Fruit fly (Drosophila melanogaster) whole organism, embryonic: ENCODE data around the gene Lmpt.

Experiments used
- Adf1 ChIP-seq: fragments of 200-800 bp; sonication (Bioruptor generic); IDR thresholded peaks from 2 replicates; pipeline ENCODE4 v1.3.6; 2022; ENCODE audit warnings: missing biosample characterization, missing genetic modification characterization
- B-H2 ChIP-seq: fragments of 200-800 bp; sonication (Bioruptor generic); optimal IDR thresholded peaks from 2 replicates; lab custom pipeline; 2018; ENCODE audit warnings: missing biosample characterization, mild to moderate bottlenecking, missing genetic modification characterization
- CG10543 ChIP-seq: fragments of 200-800 bp; sonication (Bioruptor generic); optimal IDR thresholded peaks from 3 replicates; lab custom pipeline; 2017; ENCODE audit warnings: missing biosample characterization, mild to moderate bottlenecking, missing genetic modification characterization, moderate library complexity
- CG11247 ChIP-seq: fragments of 200-800 bp; sonication (Bioruptor generic); IDR thresholded peaks from 2 replicates; pipeline ENCODE4 v1.3.6; 2022; ENCODE audit warnings: missing biosample characterization, missing genetic modification characterization
- CG11504 ChIP-seq: fragments of 200-800 bp; sonication (Bioruptor generic); optimal IDR thresholded peaks from 3 replicates; lab custom pipeline; 2019; ENCODE audit warnings: missing biosample characterization, mild to moderate bottlenecking, missing genetic modification characterization, moderate library complexity
- CG12391 ChIP-seq: fragments of 200-800 bp; sonication (Bioruptor generic); optimal IDR thresholded peaks from 3 replicates; lab custom pipeline; 2018; ENCODE audit warnings: missing biosample characterization, mild to moderate bottlenecking, missing genetic modification characterization, moderate library complexity
- CG15269 ChIP-seq: fragments of 200-800 bp; sonication (Bioruptor generic); optimal IDR thresholded peaks from 2 replicates; lab custom pipeline; 2018; ENCODE audit warnings: missing biosample characterization, mild to moderate bottlenecking, missing genetic modification characterization, moderate library complexity
- CG17361 ChIP-seq: fragments of 200-800 bp; sonication (Bioruptor generic); IDR thresholded peaks from 3 replicates; pipeline ENCODE4 v1.3.6; 2022; ENCODE audit warnings: missing biosample characterization, missing genetic modification characterization
- CG17912 ChIP-seq: fragments of 200-800 bp; sonication (Bioruptor generic); optimal IDR thresholded peaks from 2 replicates; lab custom pipeline; 2018; ENCODE audit warnings: missing biosample characterization, mild to moderate bottlenecking, missing genetic modification characterization
- CG2678 ChIP-seq: fragments of 200-800 bp; sonication (Bioruptor generic); optimal IDR thresholded peaks from 3 replicates; lab custom pipeline; 2019; ENCODE audit warnings: missing biosample characterization, mild to moderate bottlenecking, missing genetic modification characterization, moderate library complexity
- CG31224 ChIP-seq: fragments of 200-800 bp; sonication (Bioruptor generic); IDR thresholded peaks from 2 replicates; pipeline ENCODE4 v1.3.6; 2022; ENCODE audit warnings: missing biosample characterization, missing genetic modification characterization
- CG3838 ChIP-seq: fragments of 200-800 bp; sonication (Bioruptor generic); optimal IDR thresholded peaks from 3 replicates; lab custom pipeline; 2016; ENCODE audit warnings: missing biosample characterization, missing genetic modification characterization
- CG3847 ChIP-seq: fragments of 200-800 bp; sonication (Bioruptor generic); IDR thresholded peaks from 2 replicates; pipeline ENCODE4 v1.3.6; 2022; ENCODE audit warnings: missing biosample characterization, missing genetic modification characterization
- CG9437 ChIP-seq: fragments of 200-800 bp; sonication (Bioruptor generic); optimal IDR thresholded peaks from 2 replicates; lab custom pipeline; 2018; ENCODE audit warnings: missing biosample characterization, mild to moderate bottlenecking, missing genetic modification characterization
- CG9817 ChIP-seq: fragments of 200-800 bp; sonication (Bioruptor generic); optimal IDR thresholded peaks from 2 replicates; lab custom pipeline; 2018; ENCODE audit warnings: missing biosample characterization, mild to moderate bottlenecking, missing genetic modification characterization, moderate library complexity
- CHES-1-like ChIP-seq: fragments of 200-800 bp; sonication (Bioruptor generic); optimal IDR thresholded peaks from 2 replicates; lab custom pipeline; 2016; ENCODE audit warnings: missing biosample characterization, missing genetic modification characterization
- CoRest ChIP-seq: fragments of 200-800 bp; sonication (Bioruptor generic); optimal IDR thresholded peaks from 3 replicates; lab custom pipeline; 2018; ENCODE audit warnings: missing biosample characterization, mild to moderate bottlenecking, missing genetic modification characterization, moderate library complexity
- D19B ChIP-seq: fragments of 200-800 bp; sonication (Bioruptor generic); optimal IDR thresholded peaks from 2 replicates; lab custom pipeline; 2017; ENCODE audit warnings: missing biosample characterization, mild to moderate bottlenecking, missing genetic modification characterization
- Dek ChIP-seq: fragments of 200-800 bp; sonication (Bioruptor generic); optimal IDR thresholded peaks from 3 replicates; lab custom pipeline; 2019; ENCODE audit warnings: missing biosample characterization, mild to moderate bottlenecking, missing genetic modification characterization, moderate library complexity
- Dll ChIP-seq: fragments of 200-800 bp; sonication (Bioruptor generic); IDR thresholded peaks from 4 replicates; pipeline ENCODE4 v1.3.6; 2022; ENCODE audit warnings: missing biosample characterization, missing genetic modification characterization; ENCODE audit not compliant: partially characterized antibody
- Jarid2 ChIP-seq: fragments of 200-800 bp; sonication (Bioruptor generic); optimal IDR thresholded peaks from 3 replicates; lab custom pipeline; 2017; ENCODE audit warnings: mild to moderate bottlenecking, missing biosample characterization, missing genetic modification reagents, missing genetic modification characterization
- Kr ChIP-seq: fragments of 200-800 bp; sonication (Bioruptor generic); optimal IDR thresholded peaks from 2 replicates; lab custom pipeline; 2017; ENCODE audit warnings: missing biosample characterization, mild to moderate bottlenecking, missing genetic modification characterization
- Med ChIP-seq: fragments of 200-800 bp; sonication (Bioruptor generic); peaks from one replicate; lab custom pipeline; 2016; ENCODE audit warnings: missing biosample characterization, missing genetic modification characterization, mild to moderate bottlenecking, inconsistent platforms, moderate library complexity
- Nf-YA ChIP-seq: fragments of 200-800 bp; sonication (Bioruptor generic); IDR thresholded peaks from 2 replicates; pipeline ENCODE4 v1.3.6; 2022; ENCODE audit warnings: missing biosample characterization, missing genetic modification characterization
- Nf-YC ChIP-seq: fragments of 200-800 bp; optimal IDR thresholded peaks from 3 replicates; lab custom pipeline; 2019; ENCODE audit warnings: missing biosample characterization, mild to moderate bottlenecking, missing genetic modification characterization, moderate library complexity
- Oli ChIP-seq: fragments of 200-800 bp; sonication (Bioruptor generic); optimal IDR thresholded peaks from 2 replicates; lab custom pipeline; 2018; ENCODE audit warnings: missing biosample characterization, mild to moderate bottlenecking, missing genetic modification characterization, moderate library complexity
- PHDP ChIP-seq: fragments of 200-800 bp; sonication (Bioruptor generic); optimal IDR thresholded peaks from 3 replicates; lab custom pipeline; 2018; ENCODE audit warnings: missing biosample characterization, mild to moderate bottlenecking, missing genetic modification characterization, moderate library complexity
- Pdp1 ChIP-seq, 2 experiments: fragments of 200-800 bp; sonication (Bioruptor generic); optimal IDR thresholded peaks; 3 replicates each; lab custom pipeline; 2016; ENCODE audit warnings: missing biosample characterization in 2 of 2, missing genetic modification characterization in 2 of 2, mild to moderate bottlenecking in 1 of 2, moderate library complexity in 1 of 2
- Rfx ChIP-seq: fragments of 200-800 bp; sonication (Bioruptor generic); IDR thresholded peaks from 2 replicates; pipeline ENCODE4 v1.3.6; 2022; ENCODE audit warnings: missing biosample characterization, missing genetic modification characterization
- Sin3A ChIP-seq: fragments of >200 bp; optimal IDR thresholded peaks from 2 replicates; lab custom pipeline; 2018
- Sox102F ChIP-seq: fragments of 200-800 bp; sonication (Bioruptor generic); optimal IDR thresholded peaks from 2 replicates; lab custom pipeline; 2018; ENCODE audit warnings: missing biosample characterization, mild to moderate bottlenecking, missing genetic modification characterization, moderate library complexity
- Vsx1 ChIP-seq: fragments of 200-800 bp; sonication (Bioruptor generic); optimal IDR thresholded peaks from 2 replicates; lab custom pipeline; 2017; ENCODE audit warnings: missing biosample characterization, mild to moderate bottlenecking, missing genetic modification characterization, missing genetic modification reagents
- YL-1 ChIP-seq: fragments of 200-800 bp; sonication (Bioruptor generic); optimal IDR thresholded peaks from 3 replicates; lab custom pipeline; 2017; ENCODE audit warnings: missing biosample characterization, mild to moderate bottlenecking, missing genetic modification characterization
- abd-A ChIP-seq: fragments of 200-800 bp; sonication (Bioruptor generic); optimal IDR thresholded peaks from 3 replicates; lab custom pipeline; 2019; ENCODE audit warnings: missing biosample characterization, mild to moderate bottlenecking, missing genetic modification characterization, moderate library complexity
- ash1 ChIP-seq: fragments of 200-800 bp; sonication (Bioruptor generic); optimal IDR thresholded peaks from 2 replicates; lab custom pipeline; 2018; ENCODE audit warnings: missing biosample characterization, mild to moderate bottlenecking, missing genetic modification characterization
- cas ChIP-seq: fragments of 200-800 bp; sonication (Bioruptor generic); IDR thresholded peaks from 2 replicates; pipeline ENCODE4 v1.3.6; 2022; ENCODE audit warnings: missing biosample characterization, missing genetic modification characterization
- caup ChIP-seq: fragments of 200-800 bp; sonication (Bioruptor generic); optimal IDR thresholded peaks from 3 replicates; lab custom pipeline; 2017; ENCODE audit warnings: missing biosample characterization, mild to moderate bottlenecking, missing genetic modification characterization, moderate library complexity; ENCODE audit not compliant: severe bottlenecking
- cg ChIP-seq: fragments of 200-800 bp; sonication (Bioruptor generic); optimal IDR thresholded peaks from 3 replicates; lab custom pipeline; 2019; ENCODE audit warnings: missing biosample characterization, mild to moderate bottlenecking, missing genetic modification characterization, moderate library complexity
- chinmo ChIP-seq: fragments of 200-800 bp; sonication (Bioruptor generic); IDR thresholded peaks from 4 replicates; pipeline ENCODE4 v1.3.6; 2022; ENCODE audit warnings: missing biosample characterization, missing genetic modification characterization; ENCODE audit not compliant: partially characterized antibody
- ems ChIP-seq: fragments of 200-800 bp; sonication (Bioruptor generic); optimal IDR thresholded peaks from 3 replicates; lab custom pipeline; 2016; ENCODE audit warnings: missing biosample characterization, missing genetic modification characterization
- nerfin-1 ChIP-seq: fragments of 200-800 bp; sonication (Bioruptor generic); optimal IDR thresholded peaks from 3 replicates; lab custom pipeline; 2019; ENCODE audit warnings: missing biosample characterization, mild to moderate bottlenecking, missing genetic modification characterization, moderate library complexity
- oc ChIP-seq: fragments of 200-800 bp; sonication (Bioruptor generic); optimal IDR thresholded peaks from 2 replicates; lab custom pipeline; 2018; ENCODE audit warnings: missing biosample characterization, mild to moderate bottlenecking, missing genetic modification characterization, moderate library complexity
- rib ChIP-seq: fragments of 200-800 bp; sonication (Bioruptor generic); IDR thresholded peaks from 2 replicates; pipeline ENCODE4 v1.3.6; 2022; ENCODE audit warnings: missing biosample characterization, missing genetic modification characterization
- row ChIP-seq: fragments of 200-800 bp; sonication (Bioruptor generic); IDR thresholded peaks from 3 replicates; pipeline ENCODE4 v1.3.6; 2022; ENCODE audit warnings: missing biosample characterization, missing genetic modification characterization
- sr ChIP-seq: fragments of 200-800 bp; sonication (Bioruptor generic); IDR thresholded peaks from 3 replicates; pipeline ENCODE4 v1.3.6; 2022; ENCODE audit warnings: missing biosample characterization, missing genetic modification characterization
- tio ChIP-seq: fragments of 200-800 bp; sonication (Bioruptor generic); optimal IDR thresholded peaks from 2 replicates; lab custom pipeline; 2017; ENCODE audit warnings: missing biosample characterization, missing genetic modification characterization, inconsistent platforms

Gene Lmpt

DNA sequence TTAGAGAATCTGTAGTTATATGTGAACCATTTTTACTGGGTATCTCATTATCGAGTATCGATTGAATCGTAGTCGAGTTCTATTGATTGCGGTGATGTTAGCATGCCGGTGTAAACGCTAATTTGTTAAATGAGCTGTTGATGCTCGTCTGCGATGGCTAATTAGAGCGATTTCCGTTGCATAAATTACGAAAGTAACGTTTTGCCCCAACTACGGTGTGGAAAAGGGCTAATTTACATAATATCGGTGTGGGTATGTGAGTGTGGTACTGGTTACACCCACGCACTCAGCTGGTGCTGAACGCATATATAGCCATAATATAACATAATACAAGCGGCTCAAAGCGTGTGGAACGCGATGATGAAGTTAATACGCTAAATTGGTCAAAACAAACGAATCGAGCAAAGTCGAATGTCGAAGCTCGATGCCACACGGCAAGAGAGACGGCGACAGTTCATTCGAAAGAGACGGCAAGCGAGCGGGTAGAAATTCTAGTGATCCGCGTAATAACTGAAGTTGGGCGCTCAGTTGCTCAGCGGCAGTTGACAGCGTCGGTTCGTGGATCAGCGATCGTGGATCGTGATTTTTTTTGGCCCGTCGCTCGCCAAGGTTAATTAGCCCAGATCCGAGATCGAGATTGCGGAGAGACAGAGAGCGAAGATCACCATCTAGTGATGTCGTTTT lies 11.8 kb downstream of the Lmpt start, which contains the start of gene CG32170 (continued):
- TF ChIP-seq CG15269 (tag; lab: Kevin White, UChicago) (peak; percentile 51), CG17912 (no peak), Sin3A (no peak), Pdp1 (GFP tag; optimal IDR thresholded peaks at IDR 0.05; lab: Kevin White, UChicago) (peak in 1 of 2 experiments; percentile 22), Vsx1 (peak; percentile 68), YL-1 (GFP tag; lab: Kevin White, UChicago) (no peak), nerfin-1 (tag; lab: Kevin White, UChicago) (no peak), CG10543 (GFP tag; lab: Kevin White, UChicago) (peak; percentile 60), cg (GFP tag; lab: Kevin White, UChicago) (peak; percentile 35), sr (0 out of 3 replicates have a peak, but pooled peaks have one; percentile 27), CG3847 (GFP tag; lab: Robert Waterston, UW) (no peak), abd-A (tag; lab: Kevin White, UChicago) (peak; percentile 81), rib (peak; percentile 54; the same call in 1 of the 2 replicates), ash1 (no peak), B-H2 (GFP tag; lab: Kevin White, UChicago) (peak; percentile 65), PHDP (no peak), oc (peak; percentile 18), Adf1 (peak; percentile 45; the same call in 1 of the 2 replicates), Jarid2 (GFP tag; lab: Kevin White, UChicago) (peak; percentile 27), Kr (no peak), caup (GFP tag; lab: Kevin White, UChicago) (no peak), CG11247 (no peak), Oli (tag; lab: Kevin White, UChicago) (no peak), CHES-1-like (GFP tag; lab: Kevin White, UChicago) (no peak), CG9817 (no peak), Nf-YC (tag; lab: Kevin White, UChicago) (peak; percentile 23)

DNA sequence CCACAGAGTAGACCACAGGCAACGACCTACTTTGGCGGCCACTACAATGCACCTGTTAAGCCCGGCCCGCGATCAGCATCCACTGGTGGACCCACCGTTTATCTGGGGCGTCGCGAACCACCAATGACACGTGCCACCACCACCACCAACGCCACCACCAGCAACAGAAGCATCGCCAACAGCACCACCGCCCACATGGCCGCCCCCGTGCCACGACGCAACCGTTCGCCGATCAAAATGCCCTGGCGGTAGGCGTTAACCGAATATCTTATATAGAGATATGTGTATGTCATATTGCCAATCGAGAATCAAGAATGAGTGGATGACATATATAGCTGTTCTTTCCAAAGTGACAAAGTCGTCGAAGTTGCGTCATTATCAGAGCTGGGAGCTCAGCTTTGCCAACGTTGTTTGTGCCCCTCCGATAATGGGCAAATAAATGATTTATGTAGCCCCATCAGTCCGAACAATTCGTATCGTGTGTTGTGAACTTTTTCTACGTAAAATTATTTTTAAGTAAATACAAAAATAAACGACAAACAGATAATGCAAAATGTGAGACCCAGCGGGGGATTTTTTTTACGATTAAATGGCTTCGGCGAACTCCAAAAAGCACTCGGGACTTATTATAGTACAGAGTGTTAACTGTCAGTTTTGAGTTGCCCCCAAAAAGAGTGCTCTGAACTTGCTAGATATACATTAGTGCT lies 13.9 kb downstream of the Lmpt start:
- TF ChIP-seq sr (peak; percentile 90), Med (GFP tag; lab: Kevin White, UChicago) (peak; percentile 1), CoRest (tag; lab: Kevin White, UChicago) (no peak), chinmo (GFP tag; lab: Robert Waterston, UW) (0 out of 4 replicates have a peak, but pooled peaks have one; percentile 31), CG31224 (GFP tag; lab: Robert Waterston, UW) (peak; percentile 77)

DNA sequence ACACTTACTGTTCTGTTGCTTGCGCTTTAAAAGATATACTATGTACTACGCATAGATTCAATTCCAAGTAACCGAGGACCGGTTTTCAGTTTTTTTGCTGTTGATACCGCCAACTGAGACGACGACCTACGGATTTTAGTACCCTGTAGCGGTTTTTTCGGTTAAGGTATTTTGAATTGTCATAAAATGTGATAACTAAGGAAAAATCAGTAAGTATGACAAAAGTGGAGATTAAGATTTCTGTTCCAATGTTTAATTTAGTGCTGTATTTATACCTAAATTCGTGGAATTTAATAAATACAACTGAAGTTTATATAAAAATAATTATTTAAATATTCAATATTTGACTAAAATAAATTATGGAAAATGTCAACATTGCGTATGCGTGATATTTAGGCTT lies 16.0 kb downstream of the Lmpt start:
- no peak for TF ChIP-seq CG3838 (GFP tag; lab: Kevin White, UChicago)
- TF ChIP-seq CG2678: peak; percentile 42
- TF ChIP-seq CoRest (tag; lab: Kevin White, UChicago): peak; percentile 27
- 0 out of 2 replicates have a peak, but pooled peaks have one; percentile 16 for TF ChIP-seq Rfx (GFP tag; lab: Robert Waterston, UW)
- TF ChIP-seq Sox102F (GFP tag; lab: Kevin White, UChicago): peak; percentile 2
- TF ChIP-seq PHDP: peak; percentile 31
- 0 out of 3 replicates have a peak, but pooled peaks have one; percentile 22 for TF ChIP-seq CG17361
- TF ChIP-seq Nf-YA (GFP tag; lab: Robert Waterston, UW): no peak
- TF ChIP-seq row: peak; percentile 26; the same call in 1 of the 3 replicates
- no peak for TF ChIP-seq ems (GFP tag; lab: Kevin White, UChicago)
- peak; percentile 64 for TF ChIP-seq D19B
- peak; percentile 9 for TF ChIP-seq Dek
- TF ChIP-seq CG12391 (tag; lab: Kevin White, UChicago): peak; percentile 2
- TF ChIP-seq Dll (GFP tag; lab: Robert Waterston, UW): no peak
- no peak for TF ChIP-seq tio
- TF ChIP-seq cas (GFP tag; lab: Robert Waterston, UW): no peak
- TF ChIP-seq CG9437 (GFP tag; lab: Kevin White, UChicago): peak; percentile 11
- peak; percentile 51 for TF ChIP-seq CG11504 (tag; lab: Kevin White, UChicago)
